Fruit fly (Drosophila melanogaster) whole organism, adult: ENCODE results near the gene Pez.

Experiments used
- CG12768 ChIP-seq: fragments of 200-800 bp; sonication (Bioruptor generic); optimal IDR thresholded peaks from 2 replicates; lab custom pipeline; 2017; ENCODE audit warnings: missing biosample characterization, missing genetic modification characterization, mild to moderate bottlenecking, moderate library complexity, missing genetic modification reagents
- CG14711 ChIP-seq: fragments of 200-800 bp; sonication (Bioruptor generic); optimal IDR thresholded peaks from 2 replicates; lab custom pipeline; 2018; ENCODE audit warnings: missing biosample characterization, mild to moderate bottlenecking, missing genetic modification characterization, moderate library complexity
- CG1620 ChIP-seq: fragments of 200-800 bp; sonication (Bioruptor generic); optimal IDR thresholded peaks from 2 replicates; lab custom pipeline; 2016; ENCODE audit warnings: missing biosample characterization, missing genetic modification characterization
- CG33017 ChIP-seq: fragments of 200-800 bp; sonication (Bioruptor generic); optimal IDR thresholded peaks from 2 replicates; lab custom pipeline; 2018; ENCODE audit warnings: missing biosample characterization, mild to moderate bottlenecking, missing genetic modification characterization, moderate library complexity
- CG7045 ChIP-seq: fragments of 200-800 bp; sonication (Bioruptor generic); optimal IDR thresholded peaks from 2 replicates; lab custom pipeline; 2017; ENCODE audit warnings: missing biosample characterization, mild to moderate bottlenecking, missing genetic modification characterization
- bab1 ChIP-seq: fragments of 200-800 bp; sonication (Bioruptor generic); optimal IDR thresholded peaks from 3 replicates; lab custom pipeline; 2019; ENCODE audit warnings: missing biosample characterization, mild to moderate bottlenecking, missing genetic modification characterization, moderate library complexity
- cnc ChIP-seq, 2 experiments: fragments of >200 bp; optimal IDR thresholded peaks; 2 replicates each; lab custom pipeline; 2017
- kay ChIP-seq: fragments of 200-800 bp; sonication (Bioruptor generic); peaks from one replicate; lab custom pipeline; 2016; ENCODE audit warnings: missing biosample characterization, missing genetic modification characterization, borderline replicate concordance
- ovo ChIP-seq: fragments of 200-800 bp; sonication (Bioruptor generic); optimal IDR thresholded peaks from 2 replicates; lab custom pipeline; 2016; ENCODE audit warnings: missing biosample characterization, missing genetic modification characterization
- tj ChIP-seq: fragments of 200-800 bp; sonication (Bioruptor generic); optimal IDR thresholded peaks from 3 replicates; lab custom pipeline; 2017; ENCODE audit warnings: missing biosample characterization, mild to moderate bottlenecking, missing genetic modification characterization, moderate library complexity

DNA sequence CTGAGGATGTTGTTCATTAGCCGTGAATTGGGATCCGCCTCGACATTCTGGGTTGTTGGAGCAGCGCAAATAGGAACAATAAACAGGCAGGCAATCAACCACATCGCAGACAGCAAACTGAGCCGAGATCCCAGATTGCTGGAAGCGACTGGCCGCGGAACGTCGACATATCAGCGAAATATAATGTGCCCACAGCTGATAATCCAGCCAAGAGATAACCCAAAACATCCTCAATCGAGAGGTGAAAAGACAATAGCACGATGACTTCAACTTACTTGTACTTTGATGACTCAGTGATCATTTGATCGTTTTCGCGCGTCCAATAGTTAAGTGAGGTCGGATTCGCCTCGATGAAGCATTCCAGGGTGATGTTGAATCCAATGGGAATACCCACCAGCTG, 46.9 kb upstream of the Pez start, which contains the start of gene Nepl6:
- TF ChIP-seq ovo (GFP tag; lab: Kevin White, UChicago) (no peak), tj (GFP tag; lab: Kevin White, UChicago) (no peak), CG33017 (no peak), CG14711 (tag; lab: Kevin White, UChicago) (no peak), kay (GFP tag; lab: Kevin White, UChicago) (no peak), CG7045 (no peak), cnc (optimal IDR thresholded peaks at IDR 0.05; lab: Kevin White, UChicago) (no peak), CG1620 (no peak), CG12768 (GFP tag; lab: Kevin White, UChicago) (no peak), bab1 (no peak)
